Worm (Caenorhabditis elegans): ENCODE results near the gene sra-14.
A peak's percentile ranks its signal among the peaks of the same experiment; 100 is the strongest.

- TF ChIP-seq unc-120 (tag; optimal IDR thresholded peaks at IDR 0.05; ENCODE audit: poor library complexity, severe bottlenecking) (no peak), unc-62 (GFP tag; optimal IDR thresholded peaks at IDR 0.05) (no peak), mab-5 (tag; optimal IDR thresholded peaks at IDR 0.05) (no peak), mls-2 (tag; optimal IDR thresholded peaks at IDR 0.05) (no peak), pha-4 (tag; optimal IDR thresholded peaks at IDR 0.05) (no peak), nhr-2 (tag; optimal IDR thresholded peaks at IDR 0.05) (no peak), elt-1 (tag; optimal IDR thresholded peaks at IDR 0.05; ENCODE audit: borderline replicate concordance, insufficient read depth) (no peak), lin-13 (tag; optimal IDR thresholded peaks at IDR 0.05) (peak; percentile 68), sptf-1 (tag; optimal IDR thresholded peaks at IDR 0.05) (no peak), snpc-4 (tag; optimal IDR thresholded peaks at IDR 0.05) (no peak), flh-1 (GFP tag; optimal IDR thresholded peaks at IDR 0.05) (no peak), nhr-28 (tag; optimal IDR thresholded peaks at IDR 0.05) (no peak), ztf-11 (tag; optimal IDR thresholded peaks at IDR 0.05) (no peak), nhr-12 (tag; optimal IDR thresholded peaks at IDR 0.05) (no peak)
These were observed 34.0 kb downstream of the sra-14 start, which contains the start of the genes F58G1.2 and wago-4 for ce11 chrII:12918960-12919553.

Data from whole organism, mixed stage, embryonic.